Worm (Caenorhabditis elegans) whole organism, early embryonic: ENCODE results near the gene cutl-19.

Experiments used
- B0310.2 ChIP-seq: sonication (generic microtip); optimal IDR thresholded peaks from 2 replicates; lab custom pipeline; 2016; ENCODE audit warnings: mild to moderate bottlenecking, missing genetic modification characterization, missing compliant biosample characterization
- F13C5.2 ChIP-seq: sonication (generic microtip); optimal IDR thresholded peaks from 2 replicates; lab custom pipeline; 2017; ENCODE audit warnings: mild to moderate bottlenecking, missing genetic modification characterization, inconsistent platforms, missing compliant biosample characterization
- aly-1 ChIP-seq: sonication (generic microtip); optimal IDR thresholded peaks from 2 replicates; lab custom pipeline; 2016; ENCODE audit warnings: missing genetic modification characterization, missing compliant biosample characterization
- ama-1 ChIP-seq: fragments of 150-350 bp; optimal IDR thresholded peaks from 2 replicates; lab custom pipeline; 2014
- ceh-13 ChIP-seq: fragments of 200-800 bp; sonication (Bioruptor generic); optimal IDR thresholded peaks from 2 replicates; lab custom pipeline; 2018; ENCODE audit warnings: mild to moderate bottlenecking, missing genetic modification characterization, missing compliant biosample characterization
- ceh-36 ChIP-seq: sonication (generic microtip); optimal IDR thresholded peaks from 2 replicates; lab custom pipeline; 2016; ENCODE audit warnings: missing genetic modification characterization, inconsistent platforms, missing compliant biosample characterization
- ets-7 ChIP-seq: sonication (generic microtip); optimal IDR thresholded peaks from 2 replicates; lab custom pipeline; 2016; ENCODE audit warnings: missing genotype, missing genetic modification characterization, missing compliant biosample characterization
- flt-1 ChIP-seq: fragments of 200-800 bp; sonication (Bioruptor generic); IDR thresholded peaks from 2 replicates; pipeline ENCODE4 v1.3.6; 2022; ENCODE audit warnings: missing genetic modification characterization, missing compliant biosample characterization
- hmbx-1 ChIP-seq: sonication (generic microtip); optimal IDR thresholded peaks from 2 replicates; lab custom pipeline; 2016; ENCODE audit warnings: mild to moderate bottlenecking, missing genetic modification characterization, missing compliant biosample characterization
- hmg-4 ChIP-seq: fragments of 200-800 bp; sonication (Bioruptor generic); optimal IDR thresholded peaks from 2 replicates; lab custom pipeline; 2018; ENCODE audit warnings: mild to moderate bottlenecking, missing genetic modification characterization, missing compliant biosample characterization
- hnd-1 ChIP-seq: sonication (generic microtip); optimal IDR thresholded peaks from 2 replicates; lab custom pipeline; 2016; ENCODE audit warnings: missing genetic modification characterization, missing compliant biosample characterization
- pes-1 ChIP-seq: fragments of 200-800 bp; sonication (Bioruptor generic); IDR thresholded peaks from 2 replicates; pipeline ENCODE4 v1.3.6; 2022; ENCODE audit warnings: missing genetic modification reagents, missing genetic modification characterization, missing compliant biosample characterization
- scrt-1 ChIP-seq: fragments of 200-800 bp; sonication (Bioruptor generic); IDR thresholded peaks from 2 replicates; pipeline ENCODE4 v1.3.6; 2022; ENCODE audit warnings: missing genetic modification characterization, missing compliant biosample characterization
- sea-1 ChIP-seq: fragments of 200-800 bp; sonication (Bioruptor generic); conservative IDR thresholded peaks from 2 replicates; pipeline ENCODE4 v1.3.6; 2022; ENCODE audit warnings: missing genetic modification characterization, missing compliant biosample characterization
- tbx-11 ChIP-seq: fragments of 200-800 bp; sonication (Bioruptor generic); IDR thresholded peaks from 2 replicates; pipeline ENCODE4 v1.3.6; 2022; ENCODE audit warnings: missing genetic modification characterization, missing compliant biosample characterization
- tbx-37 ChIP-seq: fragments of 200-800 bp; sonication (Bioruptor generic); conservative IDR thresholded peaks from 2 replicates; pipeline ENCODE4 v1.3.6; 2022; ENCODE audit warnings: missing genetic modification reagents, missing genetic modification characterization, missing compliant biosample characterization
- tra-4 ChIP-seq: sonication (generic microtip); optimal IDR thresholded peaks from 2 replicates; lab custom pipeline; 2017; ENCODE audit warnings: missing genetic modification characterization, missing compliant biosample characterization

Gene cutl-19

DNA sequence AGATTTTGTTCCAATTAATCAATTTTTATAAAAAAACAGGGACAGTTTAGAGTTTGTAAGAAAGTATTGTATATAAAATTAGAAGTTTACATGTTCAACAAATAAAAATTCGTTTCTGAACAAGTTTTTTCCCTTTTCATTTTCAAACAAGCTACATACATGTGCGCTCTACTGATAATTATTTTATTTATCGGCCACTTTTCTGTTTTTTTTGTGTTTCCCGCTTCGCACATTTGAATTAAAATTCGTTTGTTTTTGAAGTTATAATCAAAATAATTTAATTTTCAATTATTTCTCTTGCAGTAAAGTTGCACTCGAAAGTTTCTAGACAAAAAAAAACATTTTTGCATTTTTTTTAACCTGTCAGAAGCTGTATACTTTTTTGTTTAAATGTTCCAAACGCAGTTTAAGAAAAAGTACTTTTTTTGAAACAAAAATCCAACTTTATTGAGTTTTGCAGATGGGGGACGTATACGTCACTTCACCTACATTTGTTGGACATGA, 26.7 kb downstream of the cutl-19 start, which contains the start of gene hira-1:
hira-1 (plus strand) TSS at position 454 of the 504 bp plus-strand sequence.
- TF ChIP-seq tbx-11 (no peak), flt-1 (GFP tag; lab: Robert Waterston, UW) (no peak), ets-7 (tag; lab: Kevin White, UChicago) (no peak), ceh-36 (tag; lab: Kevin White, UChicago) (no peak), aly-1 (tag; lab: Kevin White, UChicago) (no peak), tbx-37 (GFP tag; lab: Robert Waterston, UW) (no peak), pes-1 (GFP tag; lab: Robert Waterston, UW) (no peak), hnd-1 (tag; lab: Kevin White, UChicago) (no peak), hmg-4 (GFP tag; lab: Kevin White, UChicago) (no peak), tra-4 (tag; lab: Kevin White, UChicago) (no peak), sea-1 (GFP tag; lab: Robert Waterston, UW) (no peak), ama-1 (lab: Kevin White, UChicago) (no peak), B0310.2 (tag; lab: Kevin White, UChicago) (no peak), hmbx-1 (tag; lab: Kevin White, UChicago) (no peak), F13C5.2 (tag; lab: Kevin White, UChicago) (no peak), ceh-13 (no peak)

DNA sequence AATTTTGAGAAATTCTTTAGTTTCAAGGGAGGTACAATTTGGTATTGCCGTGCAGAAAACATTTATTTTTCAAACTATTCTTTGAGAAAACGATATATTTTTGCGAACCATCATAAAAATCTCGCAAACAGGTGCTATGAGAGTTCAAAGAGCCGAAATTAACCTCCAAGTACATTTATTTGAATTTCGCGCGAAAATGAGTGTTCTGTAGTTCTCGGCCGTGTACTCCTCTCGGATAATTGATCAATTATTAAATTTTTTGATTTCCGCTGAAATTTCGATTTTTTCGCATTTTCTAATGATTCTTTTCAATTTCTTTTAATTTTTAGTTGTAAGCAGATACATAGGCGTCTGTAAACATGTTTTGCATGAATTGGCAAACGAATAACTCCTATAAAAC, 27.2 kb downstream of the cutl-19 start:
- TF ChIP-seq pes-1 (GFP tag; lab: Robert Waterston, UW) (no peak), sea-1 (GFP tag; lab: Robert Waterston, UW) (no peak), flt-1 (GFP tag; lab: Robert Waterston, UW) (no peak), tbx-11 (no peak), hmg-4 (GFP tag; lab: Kevin White, UChicago) (no peak), scrt-1 (GFP tag; lab: Robert Waterston, UW) (no peak), ets-7 (tag; lab: Kevin White, UChicago) (no peak), F13C5.2 (tag; lab: Kevin White, UChicago) (no peak), aly-1 (tag; lab: Kevin White, UChicago) (no peak), tra-4 (tag; lab: Kevin White, UChicago) (no peak), ceh-13 (no peak), B0310.2 (tag; lab: Kevin White, UChicago) (no peak), ama-1 (lab: Kevin White, UChicago) (no peak), tbx-37 (GFP tag; lab: Robert Waterston, UW) (no peak), hnd-1 (tag; lab: Kevin White, UChicago) (no peak), hmbx-1 (tag; lab: Kevin White, UChicago) (no peak)

DNA sequence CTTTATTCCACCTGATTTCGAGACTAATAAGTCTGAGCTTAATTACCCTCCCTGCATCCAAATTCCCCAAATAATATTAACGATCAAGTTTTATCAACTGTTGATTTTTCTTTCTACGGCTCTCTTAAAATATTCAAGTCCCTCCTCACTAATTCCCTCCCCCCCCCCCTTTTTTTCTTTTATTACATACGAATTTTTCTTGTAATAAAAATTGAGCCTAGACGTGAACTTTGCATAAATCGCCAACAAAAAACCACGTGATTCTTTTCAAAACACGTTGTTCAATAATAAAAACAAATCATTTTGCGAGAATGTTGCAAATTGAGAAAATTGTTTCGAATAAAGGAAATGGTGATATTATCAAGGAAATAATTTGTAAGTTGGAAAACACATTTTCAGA, 29.0 kb downstream of the cutl-19 start, which contains the start of gene K10D2.8:
K10D2.8 (plus strand) TSS at position 301 of the 400 bp plus-strand sequence.
- TF ChIP-seq flt-1 (GFP tag; lab: Robert Waterston, UW) = no peak
- no peak for TF ChIP-seq ama-1 (lab: Kevin White, UChicago)
- no peak for TF ChIP-seq hmg-4 (GFP tag; lab: Kevin White, UChicago)
- TF ChIP-seq hmbx-1 (tag; lab: Kevin White, UChicago) = no peak
- TF ChIP-seq tbx-37 (GFP tag; lab: Robert Waterston, UW) = no peak
- no peak for TF ChIP-seq hnd-1 (tag; lab: Kevin White, UChicago)
- no peak for TF ChIP-seq B0310.2 (tag; lab: Kevin White, UChicago)
- no peak for TF ChIP-seq ets-7 (tag; lab: Kevin White, UChicago)
- no peak for TF ChIP-seq F13C5.2 (tag; lab: Kevin White, UChicago)
- no peak for TF ChIP-seq ceh-36 (tag; lab: Kevin White, UChicago)
- TF ChIP-seq tbx-11 = no peak
- no peak for TF ChIP-seq sea-1 (GFP tag; lab: Robert Waterston, UW)
- no peak for TF ChIP-seq aly-1 (tag; lab: Kevin White, UChicago)
- no peak for TF ChIP-seq scrt-1 (GFP tag; lab: Robert Waterston, UW)

DNA sequence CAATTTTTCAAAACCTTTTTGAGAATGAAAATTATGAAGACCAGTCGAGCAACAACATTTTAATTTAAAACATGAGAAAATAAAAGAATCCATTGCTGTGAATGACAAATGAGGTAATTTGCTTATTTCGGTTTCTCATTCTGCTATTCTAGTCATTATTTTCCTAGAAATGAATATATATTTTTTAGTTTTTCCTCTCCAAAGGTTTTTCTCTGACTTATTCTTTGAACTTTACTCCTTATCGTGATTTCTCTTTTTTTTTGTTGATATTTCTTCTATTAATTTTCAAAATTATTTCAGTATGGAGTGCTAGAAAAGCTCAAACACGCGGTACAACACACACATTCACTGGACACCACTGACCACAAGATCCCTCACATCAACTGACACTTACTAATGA, 31.8 kb downstream of the cutl-19 start, which contains the start of gene pup-2:
pup-2 (plus strand) TSS at position 301 of the 400 bp plus-strand sequence.
- TF ChIP-seq pes-1 (GFP tag; lab: Robert Waterston, UW) = no peak
- TF ChIP-seq F13C5.2 (tag; lab: Kevin White, UChicago) = no peak
- no peak for TF ChIP-seq aly-1 (tag; lab: Kevin White, UChicago)
- TF ChIP-seq tra-4 (tag; lab: Kevin White, UChicago) = no peak
- TF ChIP-seq B0310.2 (tag; lab: Kevin White, UChicago) = no peak
- TF ChIP-seq scrt-1 (GFP tag; lab: Robert Waterston, UW) = no peak
- TF ChIP-seq ceh-36 (tag; lab: Kevin White, UChicago) = no peak
- no peak for TF ChIP-seq hnd-1 (tag; lab: Kevin White, UChicago)
- TF ChIP-seq ets-7 (tag; lab: Kevin White, UChicago) = no peak
- TF ChIP-seq tbx-37 (GFP tag; lab: Robert Waterston, UW) = no peak
- no peak for TF ChIP-seq ama-1 (lab: Kevin White, UChicago)
- TF ChIP-seq flt-1 (GFP tag; lab: Robert Waterston, UW) = no peak
- TF ChIP-seq hmg-4 (GFP tag; lab: Kevin White, UChicago) = no peak
- no peak for TF ChIP-seq hmbx-1 (tag; lab: Kevin White, UChicago)

DNA sequence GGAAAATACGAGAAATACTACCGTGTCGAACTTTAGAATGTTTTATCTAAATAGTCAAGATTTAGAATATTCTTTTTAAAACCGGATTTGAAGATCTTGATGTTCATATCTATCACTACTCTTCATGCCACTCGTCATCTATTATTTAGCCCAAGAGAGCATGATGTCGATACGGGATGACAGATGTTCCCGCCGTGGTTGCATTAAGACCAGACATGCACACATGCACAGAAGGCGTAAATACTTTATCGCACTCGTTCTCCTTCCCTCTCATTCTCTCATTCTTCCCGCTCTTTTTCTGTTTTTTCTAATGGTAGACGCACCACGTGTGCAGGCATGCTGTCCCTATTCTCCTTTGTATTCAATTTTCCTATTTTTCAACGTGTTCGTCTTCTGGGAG, 34.0 kb downstream of the cutl-19 start:
- TF ChIP-seq tbx-11 (no peak), scrt-1 (GFP tag; lab: Robert Waterston, UW) (no peak), tbx-37 (GFP tag; lab: Robert Waterston, UW) (no peak), tra-4 (tag; lab: Kevin White, UChicago) (no peak), B0310.2 (tag; lab: Kevin White, UChicago) (no peak), sea-1 (GFP tag; lab: Robert Waterston, UW) (no peak), flt-1 (GFP tag; lab: Robert Waterston, UW) (no peak), hmg-4 (GFP tag; lab: Kevin White, UChicago) (no peak), F13C5.2 (tag; lab: Kevin White, UChicago) (no peak), pes-1 (GFP tag; lab: Robert Waterston, UW) (no peak), ceh-36 (tag; lab: Kevin White, UChicago) (no peak), ama-1 (lab: Kevin White, UChicago) (no peak), aly-1 (tag; lab: Kevin White, UChicago) (no peak)

DNA sequence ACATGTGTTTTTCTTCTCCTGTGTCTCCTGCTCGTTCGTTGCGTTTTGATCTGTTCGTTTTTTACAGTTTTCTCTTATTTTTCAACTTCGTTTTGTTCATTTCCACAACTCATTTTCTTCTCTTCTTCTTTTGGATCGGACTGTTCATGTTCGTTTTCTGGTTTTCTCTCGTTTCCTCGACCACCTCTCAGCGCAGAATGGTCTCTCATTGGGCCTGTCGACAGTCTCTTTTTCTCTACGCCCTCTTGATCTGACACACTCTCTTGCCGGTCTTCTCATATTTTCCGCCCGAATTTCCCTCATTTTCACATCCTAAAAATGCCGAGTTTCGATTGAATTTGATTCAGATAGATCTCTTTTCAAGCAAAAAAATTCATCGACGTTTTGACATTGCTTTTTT, 35.8 kb downstream of the cutl-19 start:
- TF ChIP-seq tra-4 (tag; lab: Kevin White, UChicago) = no peak
- TF ChIP-seq F13C5.2 (tag; lab: Kevin White, UChicago) = no peak
- no peak for TF ChIP-seq pes-1 (GFP tag; lab: Robert Waterston, UW)
- no peak for TF ChIP-seq sea-1 (GFP tag; lab: Robert Waterston, UW)
- no peak for TF ChIP-seq tbx-37 (GFP tag; lab: Robert Waterston, UW)
- TF ChIP-seq ama-1 (lab: Kevin White, UChicago) = no peak
- no peak for TF ChIP-seq ets-7 (tag; lab: Kevin White, UChicago)
- no peak for TF ChIP-seq ceh-36 (tag; lab: Kevin White, UChicago)
- TF ChIP-seq tbx-11 = no peak
- no peak for TF ChIP-seq hmg-4 (GFP tag; lab: Kevin White, UChicago)
- TF ChIP-seq scrt-1 (GFP tag; lab: Robert Waterston, UW) = no peak
- no peak for TF ChIP-seq B0310.2 (tag; lab: Kevin White, UChicago)
- TF ChIP-seq hnd-1 (tag; lab: Kevin White, UChicago) = no peak
- no peak for TF ChIP-seq hmbx-1 (tag; lab: Kevin White, UChicago)
- no peak for TF ChIP-seq ceh-13
- TF ChIP-seq aly-1 (tag; lab: Kevin White, UChicago) = no peak
- no peak for TF ChIP-seq flt-1 (GFP tag; lab: Robert Waterston, UW)
